Fruit fly (Drosophila melanogaster): Measurements from ENCODE around the gene hh.
A peak's percentile ranks its signal among the peaks of the same experiment; 100 is the strongest.

The hh gene

dm6 chr3R:23134690-23135089, 7.0 kb downstream of the hh start (continued):
- TF ChIP-seq CG31441 (GFP tag; IDR thresholded peaks at IDR 0.05) (0 out of 2 replicates have a peak, but pooled peaks have one; percentile 13), CG6813 (GFP tag; optimal IDR thresholded peaks at IDR 0.05) (peak; percentile 52), dmrt11E (tag; optimal IDR thresholded peaks at IDR 0.05) (peak; percentile 20), CG17359 (tag; optimal IDR thresholded peaks at IDR 0.05) (peak; percentile 16), Asciz (GFP tag; optimal IDR thresholded peaks at IDR 0.05) (peak; percentile 10), gfzf (GFP tag; optimal IDR thresholded peaks at IDR 0.05) (no peak), ab (GFP tag; optimal IDR thresholded peaks at IDR 0.05) (no peak), gem (tag; optimal IDR thresholded peaks at IDR 0.05) (no peak), prd (optimal IDR thresholded peaks at IDR 0.05) (no peak), prd (GFP tag; IDR thresholded peaks at IDR 0.05) (peak; percentile 21; the same call in 1 of the 3 replicates)

DNA sequence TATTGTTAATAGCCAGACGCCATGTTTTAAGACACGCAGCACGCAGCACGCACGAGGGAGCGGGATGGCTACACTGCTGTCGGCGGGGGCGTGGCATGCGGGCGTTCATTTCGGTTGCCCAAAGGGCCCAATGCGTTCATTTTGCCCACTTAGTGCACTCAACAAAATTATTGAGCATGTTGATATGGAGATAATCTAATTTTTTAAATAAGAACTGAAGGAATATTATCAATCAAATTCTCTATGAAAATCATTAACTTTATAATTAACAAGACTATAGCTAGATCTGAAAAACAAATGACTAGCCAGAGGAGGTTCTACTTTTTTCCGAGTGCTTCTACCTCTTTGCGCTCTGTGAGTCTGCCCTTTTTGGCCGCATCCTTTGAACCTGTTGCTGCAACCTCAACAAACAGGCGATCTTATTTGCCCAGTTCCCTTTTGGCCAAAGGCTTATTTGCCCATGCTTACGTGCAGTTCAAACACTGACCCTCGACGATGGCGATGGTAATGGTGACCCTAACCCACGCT, 8.3 kb downstream of the hh start:
- TF ChIP-seq D (optimal IDR thresholded peaks at IDR 0.05) = no peak
- TF ChIP-seq D (GFP tag; optimal IDR thresholded peaks at IDR 0.05) = no peak
- TF ChIP-seq CG3281 (GFP tag; optimal IDR thresholded peaks at IDR 0.05) = no peak
- TF ChIP-seq CG15696 (tag; optimal IDR thresholded peaks at IDR 0.05) = peak; percentile 58
- TF ChIP-seq cg (GFP tag; optimal IDR thresholded peaks at IDR 0.05) = peak; percentile 57
- no peak for TF ChIP-seq Rfx (GFP tag; IDR thresholded peaks at IDR 0.05)
- no peak for TF ChIP-seq CG10654 (GFP tag; optimal IDR thresholded peaks at IDR 0.05)
- no peak for TF ChIP-seq jigr1 (GFP tag; IDR thresholded peaks at IDR 0.05)
- TF ChIP-seq CG9727 (GFP tag; optimal IDR thresholded peaks at IDR 0.05) = peak; percentile 64
- 0 out of 2 replicates have a peak, but pooled peaks have one; percentile 7 for TF ChIP-seq esg (GFP tag; conservative IDR thresholded peaks at IDR 0.05)
- TF ChIP-seq CG7271 (tag; optimal IDR thresholded peaks at IDR 0.05) = peak; percentile 65
- no peak for TF ChIP-seq gcm2 (GFP tag; optimal IDR thresholded peaks at IDR 0.05)
- TF ChIP-seq CkIIα-i1 (GFP tag; IDR thresholded peaks at IDR 0.05) = no peak
- TF ChIP-seq CG32767 (GFP tag; IDR thresholded peaks at IDR 0.05) = 0 out of 2 replicates have a peak, but pooled peaks have one; percentile 18
- TF ChIP-seq E2f2 (GFP tag; IDR thresholded peaks at IDR 0.05) = no peak
- 0 out of 3 replicates have a peak, but pooled peaks have one; percentile 40 for TF ChIP-seq CG17361 (GFP tag; IDR thresholded peaks at IDR 0.05)
- no peak for TF ChIP-seq bbx (GFP tag; IDR thresholded peaks at IDR 0.05; ENCODE audit: partially characterized antibody)
- no peak for TF ChIP-seq gt (GFP tag; IDR thresholded peaks at IDR 0.05)
- no peak for TF ChIP-seq CG3838 (GFP tag; optimal IDR thresholded peaks at IDR 0.05)
- no peak for TF ChIP-seq prd (optimal IDR thresholded peaks at IDR 0.05)
- TF ChIP-seq prd (GFP tag; IDR thresholded peaks at IDR 0.05) = peak; percentile 59; the same call in 2 of the 3 replicates
- no peak for TF ChIP-seq repo (GFP tag; optimal IDR thresholded peaks at IDR 0.05)
- peak; percentile 36 for TF ChIP-seq phol (tag; optimal IDR thresholded peaks at IDR 0.05)
- peak; percentile 34; the same call in 1 of the 3 replicates for TF ChIP-seq zfh1 (GFP tag; IDR thresholded peaks at IDR 0.05)
- TF ChIP-seq Atf-2 (GFP tag; optimal IDR thresholded peaks at IDR 0.05) = no peak
- no peak for TF ChIP-seq Mrtf (GFP tag; IDR thresholded peaks at IDR 0.05)
- no peak for TF ChIP-seq scrt (GFP tag; optimal IDR thresholded peaks at IDR 0.05)
- no peak for TF ChIP-seq CG6689 (GFP tag; IDR thresholded peaks at IDR 0.05)
- no peak for TF ChIP-seq aop (GFP tag; IDR thresholded peaks at IDR 0.05)
- peak; percentile 39 for TF ChIP-seq CG17829 (tag; optimal IDR thresholded peaks at IDR 0.05)
- no peak for TF ChIP-seq CG31441 (GFP tag; IDR thresholded peaks at IDR 0.05)
- TF ChIP-seq jumu (GFP tag; optimal IDR thresholded peaks at IDR 0.05) = no peak
- TF ChIP-seq cato (GFP tag; optimal IDR thresholded peaks at IDR 0.05; ENCODE audit: borderline replicate concordance) = no peak
- TF ChIP-seq CG18262 (tag; optimal IDR thresholded peaks at IDR 0.05) = peak; percentile 51
- 0 out of 2 replicates have a peak, but pooled peaks have one; percentile 18 for TF ChIP-seq E2f1 (GFP tag; IDR thresholded peaks at IDR 0.05)
- peak; percentile 55; the same call in 1 of the 2 replicates for TF ChIP-seq Xrp1 (GFP tag; IDR thresholded peaks at IDR 0.05)
- no peak for TF ChIP-seq shn (GFP tag; optimal IDR thresholded peaks at IDR 0.05)
- no peak for TF ChIP-seq stc (GFP tag; IDR thresholded peaks at IDR 0.05)
- TF ChIP-seq da (GFP tag; optimal IDR thresholded peaks at IDR 0.05) = no peak
- TF ChIP-seq lmd (GFP tag; IDR thresholded peaks at IDR 0.05) = peak; percentile 29; the same call in 1 of the 2 replicates
- TF ChIP-seq Nf-YC (tag; optimal IDR thresholded peaks at IDR 0.05) = peak; percentile 86
- no peak for TF ChIP-seq CG12659 (GFP tag; optimal IDR thresholded peaks at IDR 0.05)

Data from whole organism, embryonic.